Worm (Caenorhabditis elegans): Measurements from ENCODE around the gene sas-5.

- TF ChIP-seq tbx-2 (tag; optimal IDR thresholded peaks at IDR 0.05), result no peak
- TF ChIP-seq hlh-30 (tag; optimal IDR thresholded peaks at IDR 0.05; ENCODE audit: insufficient read depth), result no peak
- TF ChIP-seq nfya-1 (tag; optimal IDR thresholded peaks at IDR 0.05), result no peak
- TF ChIP-seq sox-4 (tag; optimal IDR thresholded peaks at IDR 0.05), result no peak
- no peak for TF ChIP-seq pqm-1 (tag; optimal IDR thresholded peaks at IDR 0.05)
- no peak for TF ChIP-seq pha-4 (tag; optimal IDR thresholded peaks at IDR 0.05)
- TF ChIP-seq ceh-24 (tag; optimal IDR thresholded peaks at IDR 0.05), result no peak
- TF ChIP-seq ceh-9 (tag; optimal IDR thresholded peaks at IDR 0.05), result no peak
- no peak for TF ChIP-seq gmeb-2 (tag; optimal IDR thresholded peaks at IDR 0.05)
- TF ChIP-seq fkh-10 (GFP tag; optimal IDR thresholded peaks at IDR 0.05), result no peak
- TF ChIP-seq F13H6.1 (tag; optimal IDR thresholded peaks at IDR 0.05), result no peak
- no peak for TF ChIP-seq pag-3 (tag; optimal IDR thresholded peaks at IDR 0.05; ENCODE audit: borderline replicate concordance)
- TF ChIP-seq ceh-19 (GFP tag; optimal IDR thresholded peaks at IDR 0.05), result no peak
- no peak for TF ChIP-seq C38D4.7 (GFP tag; optimal IDR thresholded peaks at IDR 0.05)
These were observed 6.1 kb upstream of the sas-5 start, which contains the start of gene dhs-20 for ce11 chrV:11604484-11604883.

All from whole organism, late embryonic.